Worm (Caenorhabditis elegans): ENCODE data around the gene amph-1.

Gene amph-1

DNA sequence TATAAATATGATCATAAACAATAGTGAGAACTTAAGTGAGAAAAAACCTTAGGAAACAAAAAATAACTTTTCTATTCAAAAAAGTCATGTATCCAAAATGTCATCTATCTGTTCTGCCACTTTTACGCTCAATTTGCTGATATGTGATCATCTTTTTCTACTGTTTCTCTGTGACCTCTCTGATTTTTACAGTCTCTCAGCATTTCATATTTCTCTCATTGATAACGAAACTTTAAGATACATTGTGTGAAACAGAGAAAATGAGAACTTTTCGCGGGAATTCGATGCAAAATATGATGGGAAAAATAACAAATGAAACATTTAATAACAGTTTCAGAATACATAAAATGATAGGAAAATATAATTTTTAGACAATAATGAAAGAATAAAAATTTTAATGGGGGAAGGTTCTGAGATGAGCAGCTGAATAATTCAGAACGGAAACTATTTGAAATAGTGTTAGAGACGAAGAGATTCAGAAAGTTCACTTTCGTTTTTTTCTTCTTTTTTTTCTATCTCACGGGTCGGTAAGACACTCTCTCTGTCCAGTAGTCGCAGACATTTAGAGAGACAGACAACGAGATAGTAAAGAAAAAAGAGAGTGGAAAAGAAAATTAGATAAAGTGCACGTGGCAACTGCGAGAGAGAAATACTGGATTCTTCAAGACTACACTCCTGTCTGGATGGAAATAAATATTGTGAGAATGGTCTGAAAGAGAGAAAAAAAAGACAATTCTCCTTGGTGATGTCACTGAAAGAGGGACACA lies 29.7 kb upstream of the amph-1 start (continued):
- TF ChIP-seq snpc-4 (tag; optimal IDR thresholded peaks at IDR 0.05) (peak; percentile 3), ztf-4 (tag; optimal IDR thresholded peaks at IDR 0.05) (peak; percentile 41), fkh-10 (GFP tag; optimal IDR thresholded peaks at IDR 0.05) (peak; percentile 55), xbp-1 (tag; optimal IDR thresholded peaks at IDR 0.05) (peak; percentile 62), sox-4 (tag; optimal IDR thresholded peaks at IDR 0.05) (peak; percentile 30), blmp-1 (tag; optimal IDR thresholded peaks at IDR 0.05) (peak; percentile 94), skn-1 (tag; optimal IDR thresholded peaks at IDR 0.05) (peak; percentile 67), mef-2 (tag; optimal IDR thresholded peaks at IDR 0.05) (no peak), nhr-84 (tag; optimal IDR thresholded peaks at IDR 0.05) (no peak), jun-1 (tag; optimal IDR thresholded peaks at IDR 0.05) (peak; percentile 38), nhr-77 (tag; optimal IDR thresholded peaks at IDR 0.05) (peak; percentile 49), mep-1 (tag; optimal IDR thresholded peaks at IDR 0.05) (peak; percentile 82), snu-23 (GFP tag; optimal IDR thresholded peaks at IDR 0.05) (peak; percentile 80), ceh-82 (tag; optimal IDR thresholded peaks at IDR 0.05) (peak; percentile 46 to 55 (median 48))

DNA sequence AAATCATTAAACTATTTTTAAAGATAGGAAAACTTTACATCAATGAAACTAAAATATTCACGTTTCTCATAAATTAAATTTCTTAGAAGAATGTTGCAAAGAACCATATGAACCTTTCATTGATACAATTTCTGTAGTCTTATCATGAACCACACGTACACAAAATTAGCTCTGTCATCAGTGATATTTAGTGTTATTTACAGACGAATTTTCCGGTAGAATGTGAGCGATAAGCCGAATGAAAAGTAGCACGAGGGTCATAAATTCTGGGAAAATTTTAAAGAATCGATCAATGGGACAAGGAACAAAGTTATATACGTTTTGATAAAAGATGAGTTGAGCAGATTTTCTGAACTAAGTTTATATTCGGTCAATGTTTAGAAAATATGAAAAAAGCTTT lies 28.9 kb upstream of the amph-1 start:
- TF ChIP-seq nhr-20 (tag; optimal IDR thresholded peaks at IDR 0.05): peak; percentile 63
- TF ChIP-seq nhr-71 (tag; optimal IDR thresholded peaks at IDR 0.05): peak; percentile 43
- no peak for TF ChIP-seq F16B12.6 (tag; optimal IDR thresholded peaks at IDR 0.05)
- TF ChIP-seq lin-15B (tag; optimal IDR thresholded peaks at IDR 0.05): no peak
- TF ChIP-seq nhr-90 (tag; optimal IDR thresholded peaks at IDR 0.05; ENCODE audit: poor library complexity): peak; percentile 38
- peak; percentile 0 for TF ChIP-seq snu-23 (GFP tag; optimal IDR thresholded peaks at IDR 0.05)
- TF ChIP-seq unc-98 (GFP tag; IDR thresholded peaks at IDR 0.05): no peak
- peak; percentile 24 for TF ChIP-seq lin-14 (GFP tag; optimal IDR thresholded peaks at IDR 0.05)
- TF ChIP-seq nhr-85 (tag): peak; percentile 63
- TF ChIP-seq ceh-8 (GFP tag; optimal IDR thresholded peaks at IDR 0.05): no peak
- peak in 1 of 2 experiments; percentile 33 for TF ChIP-seq mdl-1 (tag; optimal IDR thresholded peaks at IDR 0.05)
- TF ChIP-seq lin-35 (GFP tag; optimal IDR thresholded peaks at IDR 0.05): peak in 1 of 2 experiments; percentile 58
- no peak for TF ChIP-seq efl-1 (optimal IDR thresholded peaks at IDR 0.05)
- TF ChIP-seq efl-1 (GFP tag; optimal IDR thresholded peaks at IDR 0.05 in 1 of 2): peak in 1 of 2 experiments; percentile 33
- peak; percentile 76 for TF ChIP-seq elt-2 (tag; optimal IDR thresholded peaks at IDR 0.05)
- TF ChIP-seq ceh-63 (GFP tag; optimal IDR thresholded peaks at IDR 0.05): no peak
- TF ChIP-seq ceh-88 (GFP tag; IDR thresholded peaks at IDR 0.05): peak; percentile 7; the same call in 1 of the 2 replicates

DNA sequence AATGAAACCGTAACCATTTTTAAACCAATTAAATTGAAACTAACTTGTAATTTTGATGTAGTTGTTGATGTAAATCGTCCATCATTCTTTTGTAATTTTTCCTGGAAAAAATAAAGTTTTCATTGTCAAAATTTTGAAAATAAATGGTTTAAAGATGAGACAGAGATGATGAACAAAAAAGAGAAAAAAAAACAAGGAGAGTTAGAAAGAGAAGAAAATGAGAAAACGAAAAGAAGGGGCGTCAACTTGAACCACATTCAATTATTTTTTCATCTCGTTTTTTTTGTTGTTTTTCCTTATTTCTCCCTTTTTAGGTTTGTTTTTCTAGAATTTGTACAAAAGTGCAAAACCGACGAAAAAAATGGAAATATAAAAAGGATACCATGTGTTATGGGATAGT lies 27.9 kb upstream of the amph-1 start, which contains the start of gene nhr-34:
Gene nhr-34, minus strand, starts transcription at position 101 of the 400 bp plus-strand sequence.
- TF ChIP-seq lin-14 (GFP tag; optimal IDR thresholded peaks at IDR 0.05) (peak; percentile 19), mdl-1 (tag; optimal IDR thresholded peaks at IDR 0.05) (no peak), nhr-71 (tag; optimal IDR thresholded peaks at IDR 0.05) (no peak), sup-37 (GFP tag; optimal IDR thresholded peaks at IDR 0.05) (no peak), lsy-2 (tag; optimal IDR thresholded peaks at IDR 0.05) (peak in 1 of 2 experiments; percentile 10), mef-2 (tag; optimal IDR thresholded peaks at IDR 0.05) (no peak), nhr-20 (tag; optimal IDR thresholded peaks at IDR 0.05) (no peak), blmp-1 (tag; optimal IDR thresholded peaks at IDR 0.05) (peak; percentile 8)

DNA sequence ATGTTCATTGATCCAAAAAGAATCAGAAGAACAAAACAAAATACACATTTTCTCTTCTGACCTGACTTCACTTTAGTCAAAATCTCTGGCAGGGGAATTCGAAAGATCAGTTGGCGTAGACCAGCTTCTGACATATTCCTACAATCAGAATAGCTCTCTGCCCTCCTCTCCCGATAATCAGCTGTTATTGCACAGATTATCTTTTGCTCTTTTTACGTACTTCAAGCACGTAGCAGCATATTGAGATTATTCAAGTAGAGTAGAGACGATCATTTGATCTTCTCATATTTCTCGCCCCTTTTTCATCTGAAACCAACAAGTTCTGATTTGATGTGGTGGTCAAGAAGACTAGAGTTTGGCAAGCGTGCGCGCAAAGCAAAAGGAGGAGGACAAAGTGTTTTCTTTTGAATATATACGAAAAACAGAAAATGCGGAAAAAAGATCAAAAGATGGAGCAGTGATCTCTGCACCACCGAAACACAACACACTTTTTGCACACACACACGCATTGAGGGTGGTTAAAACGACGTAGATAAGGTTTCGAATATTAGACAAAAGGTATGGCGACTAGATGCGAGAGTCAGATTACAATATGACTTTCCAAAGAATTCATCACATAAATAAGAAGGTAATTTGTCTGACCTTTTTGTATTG lies 26.1 kb upstream of the amph-1 start:
- TF ChIP-seq egl-13 (tag; optimal IDR thresholded peaks at IDR 0.05): peak; percentile 38
- TF ChIP-seq C16A3.4 (tag; optimal IDR thresholded peaks at IDR 0.05): no peak
- TF ChIP-seq nhr-20 (tag; optimal IDR thresholded peaks at IDR 0.05): peak; percentile 87
- peak; percentile 65 for TF ChIP-seq dsc-1 (tag; optimal IDR thresholded peaks at IDR 0.05)
- TF ChIP-seq nhr-85 (tag): peak; percentile 82
- TF ChIP-seq fkh-4 (tag; optimal IDR thresholded peaks at IDR 0.05; ENCODE audit: borderline replicate concordance): no peak
- TF ChIP-seq lin-14 (GFP tag; optimal IDR thresholded peaks at IDR 0.05): peak; percentile 53
- TF ChIP-seq nhr-84 (tag; optimal IDR thresholded peaks at IDR 0.05): no peak
- peak; percentile 42 for TF ChIP-seq nhr-47 (tag; optimal IDR thresholded peaks at IDR 0.05)
- TF ChIP-seq fkh-10 (GFP tag; optimal IDR thresholded peaks at IDR 0.05): peak; percentile 57
- TF ChIP-seq fkh-8 (tag; optimal IDR thresholded peaks at IDR 0.05): peak; percentile 86
- peak; percentile 60 for TF ChIP-seq nhr-71 (tag; optimal IDR thresholded peaks at IDR 0.05)
- peak; percentile 34 for TF ChIP-seq sox-4 (tag; optimal IDR thresholded peaks at IDR 0.05)
